Fruit fly (Drosophila melanogaster) whole organism, embryonic: ENCODE results near the gene GNBP2.

ENCODE experiments used
- Bteb2 ChIP-seq: fragments of 200-800 bp; sonication (Bioruptor generic); optimal IDR thresholded peaks from 2 replicates; lab custom pipeline; 2016; ENCODE audit warnings: missing biosample characterization, missing genetic modification characterization
- CG1024 ChIP-seq: fragments of 200-800 bp; sonication (Bioruptor generic); IDR thresholded peaks from 2 replicates; pipeline ENCODE4 v1.3.6; 2022; ENCODE audit warnings: missing biosample characterization, missing genetic modification characterization
- CG10274 ChIP-seq: fragments of 200-800 bp; sonication (Bioruptor generic); optimal IDR thresholded peaks from 3 replicates; lab custom pipeline; 2017; ENCODE audit warnings: missing biosample characterization, mild to moderate bottlenecking, missing genetic modification characterization
- CG10431 ChIP-seq: fragments of 200-800 bp; sonication (Bioruptor generic); optimal IDR thresholded peaks from 3 replicates; lab custom pipeline; 2018; ENCODE audit warnings: missing biosample characterization, mild to moderate bottlenecking, missing genetic modification characterization
- CG10654 ChIP-seq: fragments of 200-800 bp; sonication (Bioruptor generic); optimal IDR thresholded peaks from 2 replicates; lab custom pipeline; 2016; ENCODE audit warnings: missing biosample characterization, missing genetic modification characterization
- CG10979 ChIP-seq: fragments of 200-800 bp; sonication (Bioruptor generic); optimal IDR thresholded peaks from 2 replicates; lab custom pipeline; 2018; ENCODE audit warnings: missing biosample characterization, mild to moderate bottlenecking, missing genetic modification characterization, moderate library complexity
- CG11696 ChIP-seq: fragments of 200-800 bp; sonication (Bioruptor generic); IDR thresholded peaks from 2 replicates; pipeline ENCODE4 v1.3.6; 2022; ENCODE audit warnings: missing biosample characterization, missing genetic modification characterization
- CG12659 ChIP-seq: fragments of 200-800 bp; sonication (Bioruptor generic); optimal IDR thresholded peaks from 3 replicates; lab custom pipeline; 2017; ENCODE audit warnings: mild to moderate bottlenecking, missing biosample characterization, missing genetic modification reagents, missing genetic modification characterization
- CG12744 ChIP-seq: fragments of 200-800 bp; sonication (Bioruptor generic); optimal IDR thresholded peaks from 2 replicates; lab custom pipeline; 2016; ENCODE audit warnings: missing biosample characterization, missing genetic modification characterization
- CG12942 ChIP-seq: fragments of 200-800 bp; sonication (Bioruptor generic); optimal IDR thresholded peaks from 3 replicates; lab custom pipeline; 2016; ENCODE audit warnings: missing biosample characterization, missing genetic modification characterization
- CG15073 ChIP-seq: fragments of 200-800 bp; sonication (Bioruptor generic); optimal IDR thresholded peaks from 2 replicates; lab custom pipeline; 2016; ENCODE audit warnings: missing biosample characterization, missing genetic modification characterization
- CG15269 ChIP-seq: fragments of 200-800 bp; sonication (Bioruptor generic); optimal IDR thresholded peaks from 2 replicates; lab custom pipeline; 2018; ENCODE audit warnings: missing biosample characterization, mild to moderate bottlenecking, missing genetic modification characterization, moderate library complexity
- CG1792 ChIP-seq: fragments of 200-800 bp; sonication (Bioruptor generic); optimal IDR thresholded peaks from 2 replicates; lab custom pipeline; 2016; ENCODE audit warnings: missing biosample characterization, missing genetic modification characterization
- CG2678 ChIP-seq: fragments of 200-800 bp; sonication (Bioruptor generic); optimal IDR thresholded peaks from 3 replicates; lab custom pipeline; 2019; ENCODE audit warnings: missing biosample characterization, mild to moderate bottlenecking, missing genetic modification characterization, moderate library complexity
- CG2889 ChIP-seq: fragments of 200-800 bp; sonication (Bioruptor generic); IDR thresholded peaks from 3 replicates; pipeline ENCODE4 v1.3.6; 2022; ENCODE audit warnings: missing biosample characterization, missing genetic modification characterization
- CG30020 ChIP-seq: fragments of 200-800 bp; optimal IDR thresholded peaks from 2 replicates; lab custom pipeline; 2019; ENCODE audit warnings: missing biosample characterization, mild to moderate bottlenecking, missing genetic modification characterization, moderate library complexity
- CG31388 ChIP-seq: fragments of 200-800 bp; sonication (Bioruptor generic); optimal IDR thresholded peaks from 2 replicates; lab custom pipeline; 2016; ENCODE audit warnings: missing biosample characterization, missing genetic modification characterization
- CG31441 ChIP-seq: fragments of 200-800 bp; sonication (Bioruptor generic); IDR thresholded peaks from 2 replicates; pipeline ENCODE4 v1.3.6; 2022; ENCODE audit warnings: missing biosample characterization, missing genetic modification characterization
- CG34376 ChIP-seq: fragments of 200-800 bp; sonication (Bioruptor generic); optimal IDR thresholded peaks from 2 replicates; lab custom pipeline; 2018; ENCODE audit warnings: missing biosample characterization, mild to moderate bottlenecking, missing genetic modification characterization
- CG6175 ChIP-seq: fragments of 200-800 bp; sonication (Bioruptor generic); IDR thresholded peaks from 3 replicates; pipeline ENCODE4 v1.3.6; 2022; ENCODE audit warnings: missing biosample characterization, missing genetic modification characterization
- CG6765 ChIP-seq: fragments of 200-800 bp; sonication (Bioruptor generic); optimal IDR thresholded peaks from 3 replicates; lab custom pipeline; 2017; ENCODE audit warnings: missing biosample characterization, mild to moderate bottlenecking, missing genetic modification characterization
- CG7745 ChIP-seq: fragments of 200-800 bp; sonication (Bioruptor generic); optimal IDR thresholded peaks from 2 replicates; lab custom pipeline; 2018; ENCODE audit warnings: missing biosample characterization, mild to moderate bottlenecking, missing genetic modification characterization, moderate library complexity
- CG8944 ChIP-seq: fragments of 200-800 bp; sonication (Bioruptor generic); optimal IDR thresholded peaks from 3 replicates; lab custom pipeline; 2016; ENCODE audit warnings: missing biosample characterization, missing genetic modification characterization
- Dip2 ChIP-seq: fragments of 200-800 bp; sonication (Bioruptor generic); IDR thresholded peaks from 2 replicates; pipeline ENCODE4 v1.3.6; 2022; ENCODE audit warnings: missing biosample characterization, missing genetic modification characterization
- Dip3 ChIP-seq: fragments of 200-800 bp; sonication (Bioruptor generic); optimal IDR thresholded peaks from 3 replicates; lab custom pipeline; 2016; ENCODE audit warnings: missing biosample characterization, missing genetic modification characterization
- HLH4C ChIP-seq: fragments of 200-800 bp; sonication (Bioruptor generic); IDR thresholded peaks from 3 replicates; pipeline ENCODE4 v1.3.6; 2022; ENCODE audit warnings: missing biosample characterization, missing genetic modification characterization; ENCODE audit not compliant: partially characterized antibody
- HmgZ ChIP-seq: fragments of 200-800 bp; sonication (Bioruptor generic); optimal IDR thresholded peaks from 2 replicates; lab custom pipeline; 2018; ENCODE audit warnings: missing biosample characterization, mild to moderate bottlenecking, missing genetic modification characterization
- Hmr ChIP-seq: fragments of 200-800 bp; sonication (Bioruptor generic); optimal IDR thresholded peaks from 3 replicates; lab custom pipeline; 2017; ENCODE audit warnings: mild to moderate bottlenecking, missing biosample characterization, missing genetic modification reagents, missing genetic modification characterization
- Hr3 ChIP-seq: fragments of 200-800 bp; sonication (Bioruptor generic); optimal IDR thresholded peaks from 3 replicates; lab custom pipeline; 2016; ENCODE audit warnings: missing biosample characterization, missing genetic modification characterization
- Hsf ChIP-seq: fragments of 200-800 bp; sonication (Bioruptor generic); optimal IDR thresholded peaks from 3 replicates; lab custom pipeline; 2016; ENCODE audit warnings: missing biosample characterization, missing genetic modification characterization
- Lhr ChIP-seq: fragments of 200-800 bp; sonication (Bioruptor generic); optimal IDR thresholded peaks from 3 replicates; lab custom pipeline; 2017; ENCODE audit warnings: mild to moderate bottlenecking, missing biosample characterization, missing genetic modification reagents, missing genetic modification characterization
- Side ChIP-seq: fragments of 200-800 bp; sonication (Bioruptor generic); optimal IDR thresholded peaks from 2 replicates; lab custom pipeline; 2016; ENCODE audit warnings: missing biosample characterization, missing genetic modification characterization
- Xrp1 ChIP-seq: fragments of 200-800 bp; sonication (Bioruptor generic); IDR thresholded peaks from 2 replicates; pipeline ENCODE4 v1.3.6; 2022; ENCODE audit warnings: missing biosample characterization, missing genetic modification characterization
- abd-A ChIP-seq: fragments of 200-800 bp; sonication (Bioruptor generic); optimal IDR thresholded peaks from 3 replicates; lab custom pipeline; 2019; ENCODE audit warnings: missing biosample characterization, mild to moderate bottlenecking, missing genetic modification characterization, moderate library complexity
- ac ChIP-seq: fragments of 200-800 bp; sonication (Bioruptor generic); optimal IDR thresholded peaks from 3 replicates; lab custom pipeline; 2017; ENCODE audit warnings: missing biosample characterization, mild to moderate bottlenecking, missing genetic modification characterization
- crol ChIP-seq: fragments of 200-800 bp; sonication (Bioruptor generic); IDR thresholded peaks from 2 replicates; pipeline ENCODE4 v1.3.6; 2022; ENCODE audit warnings: missing biosample characterization, missing genetic modification characterization
- crp ChIP-seq, 2 experiments: fragments of 200-800 bp; sonication (Bioruptor generic); optimal IDR thresholded peaks; 2 replicates in 1 of 2; 3 replicates in 1 of 2; lab custom pipeline; 2017; ENCODE audit warnings: missing biosample characterization in 2 of 2, missing genetic modification characterization in 2 of 2, mild to moderate bottlenecking in 1 of 2, moderate library complexity in 1 of 2
- disco-r ChIP-seq: fragments of 200-800 bp; sonication (Bioruptor generic); optimal IDR thresholded peaks from 2 replicates; lab custom pipeline; 2016; ENCODE audit warnings: missing biosample characterization, missing genetic modification characterization
- dm ChIP-seq: fragments of 200-800 bp; sonication (Bioruptor generic); optimal IDR thresholded peaks from 3 replicates; lab custom pipeline; 2016; ENCODE audit warnings: missing biosample characterization, missing genetic modification characterization
- en ChIP-seq: fragments of 200-800 bp; sonication (Bioruptor generic); optimal IDR thresholded peaks from 2 replicates; lab custom pipeline; 2016; ENCODE audit warnings: missing biosample characterization, missing genetic modification characterization
- gfzf ChIP-seq: fragments of 200-800 bp; sonication (Bioruptor generic); optimal IDR thresholded peaks from 2 replicates; lab custom pipeline; 2016; ENCODE audit warnings: missing biosample characterization, mild to moderate bottlenecking, missing genetic modification characterization, moderate library complexity
- gsb-n ChIP-seq: fragments of 200-800 bp; sonication (Bioruptor generic); optimal IDR thresholded peaks from 3 replicates; lab custom pipeline; 2018; ENCODE audit warnings: missing biosample characterization, mild to moderate bottlenecking, missing genetic modification characterization
- klu ChIP-seq: fragments of 200-800 bp; sonication (Bioruptor generic); IDR thresholded peaks from 2 replicates; pipeline ENCODE4 v1.3.6; 2022; ENCODE audit warnings: missing biosample characterization, missing genetic modification characterization
- mam ChIP-seq: fragments of 200-800 bp; sonication (Bioruptor generic); optimal IDR thresholded peaks from 3 replicates; lab custom pipeline; 2016; ENCODE audit warnings: missing biosample characterization, missing genetic modification characterization
- nau ChIP-seq: fragments of 200-800 bp; sonication (Bioruptor generic); optimal IDR thresholded peaks from 3 replicates; lab custom pipeline; 2017; ENCODE audit warnings: missing biosample characterization, mild to moderate bottlenecking, missing genetic modification characterization, missing genetic modification reagents
- nerfin-2 ChIP-seq: fragments of 200-800 bp; sonication (Bioruptor generic); IDR thresholded peaks from 2 replicates; pipeline ENCODE4 v1.3.6; 2022; ENCODE audit warnings: missing biosample characterization, missing genetic modification characterization; ENCODE audit not compliant: partially characterized antibody
- nom ChIP-seq: fragments of 200-800 bp; sonication (Bioruptor generic); optimal IDR thresholded peaks from 2 replicates; lab custom pipeline; 2017; ENCODE audit warnings: missing biosample characterization, missing genetic modification characterization, mild to moderate bottlenecking, moderate library complexity, missing genetic modification reagents
- row ChIP-seq: fragments of 200-800 bp; sonication (Bioruptor generic); IDR thresholded peaks from 3 replicates; pipeline ENCODE4 v1.3.6; 2022; ENCODE audit warnings: missing biosample characterization, missing genetic modification characterization
- seq ChIP-seq: fragments of 200-800 bp; sonication (Bioruptor generic); IDR thresholded peaks from 2 replicates; pipeline ENCODE4 v1.3.6; 2022; ENCODE audit warnings: missing biosample characterization, missing genetic modification characterization
- stwl ChIP-seq: fragments of 200-800 bp; sonication (Bioruptor generic); optimal IDR thresholded peaks from 3 replicates; lab custom pipeline; 2018; ENCODE audit warnings: missing biosample characterization, mild to moderate bottlenecking, missing genetic modification characterization, moderate library complexity
- zen ChIP-seq: fragments of 200-800 bp; sonication (Bioruptor generic); optimal IDR thresholded peaks from 3 replicates; lab custom pipeline; 2018; ENCODE audit warnings: missing biosample characterization, mild to moderate bottlenecking, missing genetic modification characterization, moderate library complexity

Gene GNBP2

DNA sequence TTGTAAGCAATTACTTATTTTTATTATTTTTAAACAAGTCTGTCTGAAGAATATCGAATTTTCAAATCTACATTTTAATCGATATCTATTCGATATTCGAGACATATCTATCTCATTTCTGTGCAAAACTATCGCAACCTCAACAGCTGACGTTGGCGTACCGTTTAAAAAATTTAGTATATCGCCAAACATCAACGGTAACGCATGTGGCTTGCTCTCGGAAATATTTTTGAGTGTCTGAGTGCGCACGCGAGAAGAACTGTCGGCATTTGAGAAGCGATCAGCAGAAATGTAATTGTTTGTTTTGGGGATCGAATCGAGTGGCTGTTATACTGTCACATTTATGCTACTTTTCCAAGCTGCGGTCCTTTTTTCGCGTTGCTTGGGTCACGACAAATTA is 49.4 kb downstream of the GNBP2 start, which contains the start of gene MYPT-75D (continued):
- TF ChIP-seq Lhr (GFP tag; lab: Kevin White, UChicago) (peak; percentile 12), CG1024 (GFP tag; lab: Robert Waterston, UW) (no peak; the same call in 1 of the 2 replicates), disco-r (GFP tag; lab: Kevin White, UChicago) (no peak), CG31388 (GFP tag; lab: Kevin White, UChicago) (no peak), nerfin-2 (GFP tag; lab: Robert Waterston, UW) (peak; percentile 45), ac (GFP tag; lab: Kevin White, UChicago) (peak; percentile 26), gfzf (peak; percentile 41), CG31441 (GFP tag; lab: Robert Waterston, UW) (no peak), CG30020 (tag; lab: Kevin White, UChicago) (peak; percentile 29), abd-A (tag; lab: Kevin White, UChicago) (peak; percentile 24), Dip3 (GFP tag; lab: Kevin White, UChicago) (peak; percentile 65), crp (GFP tag; optimal IDR thresholded peaks at IDR 0.05; lab: Kevin White, UChicago) (peak; percentile 57 to 95), dm (GFP tag; lab: Kevin White, UChicago) (peak; percentile 57), Side (GFP tag; lab: Kevin White, UChicago) (peak; percentile 42), CG11696 (GFP tag; lab: Robert Waterston, UW) (0 out of 2 replicates have a peak, but pooled peaks have one; percentile 17), CG2889 (GFP tag; lab: Robert Waterston, UW) (no peak), mam (GFP tag; lab: Kevin White, UChicago) (peak; percentile 22), Hmr (peak; percentile 30), CG15269 (tag; lab: Kevin White, UChicago) (peak; percentile 38), en (no peak), gsb-n (tag; lab: Kevin White, UChicago) (peak; percentile 17), CG10979 (peak; percentile 6), seq (GFP tag; lab: Robert Waterston, UW) (no peak), nau (GFP tag; lab: Kevin White, UChicago) (no peak), CG12659 (GFP tag; lab: Kevin White, UChicago) (peak; percentile 72), Xrp1 (GFP tag; lab: Robert Waterston, UW) (0 out of 2 replicates have a peak, but pooled peaks have one; percentile 6), CG15073 (GFP tag; lab: Kevin White, UChicago) (no peak), zen (tag; lab: Kevin White, UChicago) (peak; percentile 17), CG34376 (GFP tag; lab: Kevin White, UChicago) (peak; percentile 60), HLH4C (GFP tag; lab: Robert Waterston, UW) (peak; percentile 87), nom (peak; percentile 35), CG6175 (GFP tag; lab: Robert Waterston, UW) (no peak), CG1792 (GFP tag; lab: Kevin White, UChicago) (no peak), stwl (peak; percentile 89), CG7745 (tag; lab: Kevin White, UChicago) (no peak), CG10431 (GFP tag; lab: Kevin White, UChicago) (no peak), crol (GFP tag; lab: Robert Waterston, UW) (no peak), CG12942 (no peak), CG6765 (GFP tag; lab: Kevin White, UChicago) (no peak), CG8944 (GFP tag; lab: Kevin White, UChicago) (no peak), klu (GFP tag; lab: Robert Waterston, UW) (no peak), HmgZ (tag; lab: Kevin White, UChicago) (peak; percentile 68), CG10274 (GFP tag; lab: Kevin White, UChicago) (no peak), Hsf (GFP tag; lab: Kevin White, UChicago) (no peak), Bteb2 (GFP tag; lab: Kevin White, UChicago) (no peak), CG10654 (GFP tag; lab: Kevin White, UChicago) (no peak), CG12744 (no peak), Dip2 (GFP tag; lab: Robert Waterston, UW) (no peak), CG2678 (tag; lab: Kevin White, UChicago) (peak; percentile 39), Hr3 (GFP tag; lab: Kevin White, UChicago) (no peak), row (0 out of 3 replicates have a peak, but pooled peaks have one; percentile 33)
